Fruit fly (Drosophila melanogaster): ENCODE data around the gene CG17776.

The CG17776 gene

dm6 chrX:2158668-2159163, 25.8 kb upstream of the CG17776 start, which contains the start of gene wapl (continued):
- TF ChIP-seq crp (GFP tag; optimal IDR thresholded peaks at IDR 0.05), result peak in 1 of 2 experiments; percentile 40
- no peak for TF ChIP-seq da (GFP tag; optimal IDR thresholded peaks at IDR 0.05)
- TF ChIP-seq CHES-1-like (GFP tag; optimal IDR thresholded peaks at IDR 0.05), result peak; percentile 37
- TF ChIP-seq mam (GFP tag; optimal IDR thresholded peaks at IDR 0.05), result peak; percentile 24
- TF ChIP-seq Jarid2 (GFP tag; optimal IDR thresholded peaks at IDR 0.05), result no peak
- TF ChIP-seq gcm2 (GFP tag; optimal IDR thresholded peaks at IDR 0.05), result peak; percentile 48
- peak; percentile 96 for TF ChIP-seq CG17385 (GFP tag; optimal IDR thresholded peaks at IDR 0.05)
- TF ChIP-seq CG3847 (GFP tag; IDR thresholded peaks at IDR 0.05), result peak; percentile 61
- TF ChIP-seq CG15696 (tag; optimal IDR thresholded peaks at IDR 0.05), result no peak
- peak; percentile 92 for TF ChIP-seq hbn (GFP tag; IDR thresholded peaks at IDR 0.05; ENCODE audit: partially characterized antibody)
- TF ChIP-seq CG13894 (tag; optimal IDR thresholded peaks at IDR 0.05), result peak; percentile 8
- TF ChIP-seq Dp (GFP tag; optimal IDR thresholded peaks at IDR 0.05), result peak; percentile 91
- TF ChIP-seq grau (tag; optimal IDR thresholded peaks at IDR 0.05), result peak; percentile 25
- peak; percentile 92 for TF ChIP-seq Med (GFP tag)
- TF ChIP-seq CG34422 (GFP tag; IDR thresholded peaks at IDR 0.05), result no peak
- TF ChIP-seq tna (GFP tag; IDR thresholded peaks at IDR 0.05; ENCODE audit: partially characterized antibody), result peak; percentile 93
- peak; percentile 67 for TF ChIP-seq Lhr (GFP tag; optimal IDR thresholded peaks at IDR 0.05)
- TF ChIP-seq ERR (GFP tag; optimal IDR thresholded peaks at IDR 0.05), result peak; percentile 49
- peak; percentile 77 for TF ChIP-seq gro (GFP tag; optimal IDR thresholded peaks at IDR 0.05)
- TF ChIP-seq HmgZ (tag; optimal IDR thresholded peaks at IDR 0.05), result peak; percentile 57
- TF ChIP-seq BEAF-32 (GFP tag; optimal IDR thresholded peaks at IDR 0.05), result peak; percentile 97
- peak; percentile 56 for TF ChIP-seq CG10267 (tag; optimal IDR thresholded peaks at IDR 0.05)
- peak; percentile 99 for TF ChIP-seq Sry-δ (GFP tag; optimal IDR thresholded peaks at IDR 0.05)
- TF ChIP-seq Fer1 (GFP tag; optimal IDR thresholded peaks at IDR 0.05), result peak; percentile 19
- peak; percentile 19 for TF ChIP-seq B-H2 (GFP tag; optimal IDR thresholded peaks at IDR 0.05)
- no peak for TF ChIP-seq CG8944 (GFP tag; optimal IDR thresholded peaks at IDR 0.05)
- TF ChIP-seq CG15601 (tag; optimal IDR thresholded peaks at IDR 0.05), result peak; percentile 11
- peak; percentile 87 for TF ChIP-seq mld (GFP tag; IDR thresholded peaks at IDR 0.05; ENCODE audit: partially characterized antibody)
- peak; percentile 10 for TF ChIP-seq Deaf1 (tag; optimal IDR thresholded peaks at IDR 0.05)
- peak; percentile 34 for TF ChIP-seq nmo (GFP tag; optimal IDR thresholded peaks at IDR 0.05)
- TF ChIP-seq Eip74EF (GFP tag; optimal IDR thresholded peaks at IDR 0.05), result no peak
- no peak for TF ChIP-seq caup (GFP tag; optimal IDR thresholded peaks at IDR 0.05; ENCODE audit: severe bottlenecking)
- peak; percentile 95 for TF ChIP-seq chinmo (GFP tag; IDR thresholded peaks at IDR 0.05; ENCODE audit: partially characterized antibody)
- no peak for TF ChIP-seq Nf-YB (GFP tag; optimal IDR thresholded peaks at IDR 0.05)
- TF ChIP-seq HLH4C (GFP tag; IDR thresholded peaks at IDR 0.05; ENCODE audit: partially characterized antibody), result peak; percentile 92
- 0 out of 2 replicates have a peak, but pooled peaks have one; percentile 32 for TF ChIP-seq sob (GFP tag; IDR thresholded peaks at IDR 0.05)
- 0 out of 2 replicates have a peak, but pooled peaks have one; percentile 21 for TF ChIP-seq CG11085 (GFP tag; IDR thresholded peaks at IDR 0.05)
- TF ChIP-seq CG32532 (GFP tag; IDR thresholded peaks at IDR 0.05), result 0 out of 2 replicates have a peak, but pooled peaks have one; percentile 47
- peak; percentile 89 for TF ChIP-seq CG4617 (GFP tag; optimal IDR thresholded peaks at IDR 0.05; ENCODE audit: borderline replicate concordance)
- TF ChIP-seq B-H1 (GFP tag; IDR thresholded peaks at IDR 0.05), result no peak
- TF ChIP-seq onecut (GFP tag; IDR thresholded peaks at IDR 0.05), result no peak
- peak; percentile 16 for TF ChIP-seq Mad (GFP tag; optimal IDR thresholded peaks at IDR 0.05)
- TF ChIP-seq bab2 (GFP tag; optimal IDR thresholded peaks at IDR 0.05), result no peak
- peak; percentile 86 for TF ChIP-seq CG2116 (GFP tag; optimal IDR thresholded peaks at IDR 0.05)
- TF ChIP-seq CG2712 (tag; optimal IDR thresholded peaks at IDR 0.05), result peak; percentile 54
- peak; percentile 93 for TF ChIP-seq hb (GFP tag; IDR thresholded peaks at IDR 0.05; ENCODE audit: partially characterized antibody)
- TF ChIP-seq sna (GFP tag; IDR thresholded peaks at IDR 0.05; ENCODE audit: partially characterized antibody), result peak; percentile 91
- peak; percentile 37 for TF ChIP-seq CG9876 (GFP tag; optimal IDR thresholded peaks at IDR 0.05)
